Fruit fly (Drosophila melanogaster) whole organism, wandering third instar larva: ENCODE results near the gene Cdc14.

Experiments
- Abd-B ChIP-seq: fragments of >200 bp; optimal IDR thresholded peaks from 2 replicates; lab custom pipeline; 2017; ENCODE audit warnings: missing biosample characterization, missing genetic modification characterization
- CG32264 ChIP-seq: fragments of 200-800 bp; sonication (Bioruptor generic); optimal IDR thresholded peaks from 2 replicates; lab custom pipeline; 2016; ENCODE audit warnings: missing biosample characterization, missing genetic modification characterization
- CG9705 ChIP-seq: fragments of 200-800 bp; sonication (Bioruptor generic); optimal IDR thresholded peaks from 2 replicates; lab custom pipeline; 2018; ENCODE audit warnings: missing biosample characterization, mild to moderate bottlenecking, missing genetic modification characterization
- CrebA ChIP-seq: fragments of 200-800 bp; sonication (Bioruptor generic); optimal IDR thresholded peaks from 2 replicates; lab custom pipeline; 2016; ENCODE audit warnings: missing biosample characterization, mild to moderate bottlenecking, missing genetic modification characterization, borderline replicate concordance
- Dfd ChIP-seq: fragments of >200 bp; optimal IDR thresholded peaks from 2 replicates; lab custom pipeline; 2017; ENCODE audit warnings: missing biosample characterization, missing genetic modification characterization
- Dif ChIP-seq: fragments of 200-275, 200-300 bp; sonication (Bioruptor generic); optimal IDR thresholded peaks from 2 replicates; lab custom pipeline; 2018; ENCODE audit warnings: missing biosample characterization, missing genetic modification characterization; ENCODE audit not compliant: partially characterized antibody
- GATAd ChIP-seq: sonication (Bioruptor generic); optimal IDR thresholded peaks from 2 replicates; lab custom pipeline; 2016; ENCODE audit warnings: missing biosample characterization, missing genetic modification characterization
- HLH106 ChIP-seq: fragments of 200-800 bp; optimal IDR thresholded peaks from 3 replicates; lab custom pipeline; 2019; ENCODE audit warnings: missing biosample characterization, mild to moderate bottlenecking, missing genetic modification characterization, moderate library complexity
- Hnf4 ChIP-seq: fragments of 200-800 bp; sonication (Bioruptor generic); optimal IDR thresholded peaks from 2 replicates; lab custom pipeline; 2016; ENCODE audit warnings: missing biosample characterization, mild to moderate bottlenecking, missing genetic modification characterization
- Hr78 ChIP-seq: fragments of >200 bp; optimal IDR thresholded peaks from 2 replicates; lab custom pipeline; 2017; ENCODE audit warnings: missing biosample characterization, missing genetic modification characterization
- Hr83 ChIP-seq: fragments of 200-300 bp; sonication (Bioruptor generic); optimal IDR thresholded peaks from 2 replicates; lab custom pipeline; 2016; ENCODE audit warnings: missing biosample characterization, mild to moderate bottlenecking, missing genetic modification characterization, moderate library complexity; ENCODE audit not compliant: poor library complexity, severe bottlenecking
- Mio ChIP-seq: sonication (Bioruptor generic); optimal IDR thresholded peaks from 2 replicates; lab custom pipeline; 2016; ENCODE audit warnings: missing biosample characterization, missing genetic modification characterization
- Myc ChIP-seq: fragments of >200 bp; optimal IDR thresholded peaks from 2 replicates; lab custom pipeline; 2017
- OdsH ChIP-seq: fragments of 200-800 bp; sonication (Bioruptor generic); optimal IDR thresholded peaks from 2 replicates; lab custom pipeline; 2016; ENCODE audit warnings: missing biosample characterization, mild to moderate bottlenecking, missing genetic modification characterization
- Sp1 ChIP-seq: fragments of 200-800 bp; sonication (Bioruptor generic); optimal IDR thresholded peaks from 3 replicates; lab custom pipeline; 2019; ENCODE audit warnings: missing biosample characterization, mild to moderate bottlenecking, missing genetic modification characterization, moderate library complexity
- brk ChIP-seq: fragments of 200-800 bp; sonication (Bioruptor generic); optimal IDR thresholded peaks from 2 replicates; lab custom pipeline; 2016; ENCODE audit warnings: missing biosample characterization, mild to moderate bottlenecking, missing genetic modification characterization
- dl ChIP-seq, 2 experiments: fragments of 175-275, 200-275 bp in 1 of 2; fragments of 200-275 bp in 1 of 2; sonication (Bioruptor generic); optimal IDR thresholded peaks; lab custom pipeline; 2018; ENCODE audit warnings: mild to moderate bottlenecking in 2 of 2, missing biosample characterization in 2 of 2, missing genetic modification characterization in 2 of 2, moderate library complexity in 2 of 2; ENCODE audit not compliant: partially characterized antibody in 2 of 2, insufficient read depth in 1 of 2
- dmrt93B ChIP-seq: fragments of 200-800 bp; sonication (Bioruptor generic); optimal IDR thresholded peaks from 2 replicates; lab custom pipeline; 2018; ENCODE audit warnings: missing biosample characterization, mild to moderate bottlenecking, missing genetic modification characterization
- dsf ChIP-seq: sonication (Bioruptor generic); optimal IDR thresholded peaks from 2 replicates; lab custom pipeline; 2016; ENCODE audit warnings: missing biosample characterization, missing genetic modification characterization, borderline replicate concordance
- ey ChIP-seq: fragments of 200-800 bp; sonication (Bioruptor generic); optimal IDR thresholded peaks from 2 replicates; lab custom pipeline; 2016; ENCODE audit warnings: missing biosample characterization, missing genetic modification characterization
- foxo ChIP-seq, 2 experiments: fragments of 200-800 bp; sonication (Bioruptor generic); optimal IDR thresholded peaks; 2 replicates in 1 of 2; 3 replicates in 1 of 2; lab custom pipeline; 2016 to 2017; ENCODE audit warnings: missing biosample characterization in 2 of 2, missing genetic modification characterization in 2 of 2
- fru ChIP-seq: fragments of 200-800 bp; sonication (Bioruptor generic); optimal IDR thresholded peaks from 3 replicates; lab custom pipeline; 2016; ENCODE audit warnings: missing biosample characterization, mild to moderate bottlenecking, missing genetic modification characterization
- h ChIP-seq: fragments of 200-800 bp; sonication (Bioruptor generic); optimal IDR thresholded peaks from 3 replicates; lab custom pipeline; 2016; ENCODE audit warnings: missing biosample characterization, mild to moderate bottlenecking, missing genetic modification characterization
- jim ChIP-seq: fragments of 175-275, 200-325 bp; sonication (Bioruptor generic); optimal IDR thresholded peaks from 2 replicates; lab custom pipeline; 2016; ENCODE audit warnings: missing biosample characterization, mild to moderate bottlenecking, missing genetic modification characterization
- lola ChIP-seq: fragments of >200 bp; optimal IDR thresholded peaks from 2 replicates; lab custom pipeline; 2017; ENCODE audit warnings: missing biosample characterization, missing genetic modification characterization
- pan ChIP-seq: fragments of >200 bp; optimal IDR thresholded peaks from 2 replicates; lab custom pipeline; 2017
- psq ChIP-seq: fragments of 200-800 bp; sonication (Bioruptor generic); optimal IDR thresholded peaks from 3 replicates; lab custom pipeline; 2017; ENCODE audit warnings: missing biosample characterization, mild to moderate bottlenecking, missing genetic modification characterization, moderate library complexity
- rgr ChIP-seq: fragments of 200-800 bp; sonication (Bioruptor generic); optimal IDR thresholded peaks from 3 replicates; lab custom pipeline; 2016; ENCODE audit warnings: missing biosample characterization, mild to moderate bottlenecking, missing genetic modification characterization
- sage ChIP-seq: fragments of 200-800 bp; sonication (Bioruptor generic); optimal IDR thresholded peaks from 2 replicates; lab custom pipeline; 2016; ENCODE audit warnings: missing biosample characterization, mild to moderate bottlenecking, missing genetic modification characterization
- sv ChIP-seq: fragments of 200-800 bp; sonication (Bioruptor generic); optimal IDR thresholded peaks from 3 replicates; lab custom pipeline; 2016; ENCODE audit warnings: missing biosample characterization, missing genetic modification characterization
- tai ChIP-seq: sonication (Bioruptor generic); optimal IDR thresholded peaks from 2 replicates; lab custom pipeline; 2016; ENCODE audit warnings: missing biosample characterization, missing genetic modification characterization
- usp ChIP-seq: fragments of >200 bp; optimal IDR thresholded peaks from 2 replicates; lab custom pipeline; 2017; ENCODE audit warnings: missing biosample characterization, missing genetic modification characterization

Cdc14 gene

dm6 chr2L:7767328-7767727 is 43.2 kb downstream of the Cdc14 start, which contains the start of gene CG7191:
Gene CG7191 (plus strand): TSS chr2L:7767628.
- no peak for TF ChIP-seq Hr78 (GFP tag; lab: Kevin White, UChicago)
- TF ChIP-seq lola (GFP tag; lab: Kevin White, UChicago): no peak
- no peak for TF ChIP-seq ey (GFP tag; lab: Kevin White, UChicago)
- TF ChIP-seq Dif (GFP tag; lab: Kevin White, UChicago): no peak
- TF ChIP-seq sage: no peak
- no peak for TF ChIP-seq HLH106 (tag; lab: Kevin White, UChicago)
- no peak for TF ChIP-seq h
- no peak for TF ChIP-seq usp (GFP tag; lab: Kevin White, UChicago)
- TF ChIP-seq OdsH (GFP tag; lab: Kevin White, UChicago): no peak
- TF ChIP-seq tai: no peak
- TF ChIP-seq Hr83 (GFP tag; lab: Kevin White, UChicago): no peak
- no peak for TF ChIP-seq psq (GFP tag; lab: Kevin White, UChicago)
- TF ChIP-seq dl (GFP tag; optimal IDR thresholded peaks at IDR 0.05; lab: Kevin White, UChicago; ENCODE audit: insufficient read depth in 1 of 2, partially characterized antibody in 2 of 2): no peak
- TF ChIP-seq fru: no peak
- TF ChIP-seq CG32264 (GFP tag; lab: Kevin White, UChicago): no peak
- no peak for TF ChIP-seq Hnf4 (GFP tag; lab: Kevin White, UChicago)

dm6 chr2L:7756835-7757234 is 53.7 kb downstream of the Cdc14 start:
- TF ChIP-seq Dfd (GFP tag; lab: Kevin White, UChicago) (no peak), psq (GFP tag; lab: Kevin White, UChicago) (no peak), tai (no peak), Myc (lab: Kevin White, UChicago) (no peak), sv (GFP tag; lab: Kevin White, UChicago) (no peak), rgr (GFP tag; lab: Kevin White, UChicago) (no peak), lola (GFP tag; lab: Kevin White, UChicago) (no peak), fru (no peak), Hnf4 (GFP tag; lab: Kevin White, UChicago) (no peak), jim (GFP tag; lab: Kevin White, UChicago) (no peak), h (no peak)

dm6 chr2L:7754539-7754938 is 56.0 kb downstream of the Cdc14 start:
- no peak for TF ChIP-seq Abd-B
- TF ChIP-seq usp (GFP tag; lab: Kevin White, UChicago): no peak
- no peak for TF ChIP-seq CG32264 (GFP tag; lab: Kevin White, UChicago)
- no peak for TF ChIP-seq brk (GFP tag; lab: Kevin White, UChicago)
- TF ChIP-seq dsf: no peak

- no peak for TF ChIP-seq lola (GFP tag; lab: Kevin White, UChicago)
- TF ChIP-seq Abd-B: no peak
- no peak for TF ChIP-seq tai
- no peak for TF ChIP-seq ey (GFP tag; lab: Kevin White, UChicago)
- TF ChIP-seq dmrt93B (GFP tag; lab: Kevin White, UChicago): no peak
- no peak for TF ChIP-seq CrebA (GFP tag; lab: Kevin White, UChicago)
- no peak for TF ChIP-seq dsf
- no peak for TF ChIP-seq foxo (GFP tag; optimal IDR thresholded peaks at IDR 0.05; lab: Kevin White, UChicago)
- TF ChIP-seq Dfd (GFP tag; lab: Kevin White, UChicago): no peak
- no peak for TF ChIP-seq pan
- TF ChIP-seq Sp1 (GFP tag; lab: Kevin White, UChicago): no peak
- no peak for TF ChIP-seq CG32264 (GFP tag; lab: Kevin White, UChicago)
These were observed 56.6 kb downstream of the Cdc14 start, which contains the start of gene CG46025 for dm6 chr2L:7753874-7754273. Gene CG46025 (plus strand): TSS chr2L:7754174.

DNA sequence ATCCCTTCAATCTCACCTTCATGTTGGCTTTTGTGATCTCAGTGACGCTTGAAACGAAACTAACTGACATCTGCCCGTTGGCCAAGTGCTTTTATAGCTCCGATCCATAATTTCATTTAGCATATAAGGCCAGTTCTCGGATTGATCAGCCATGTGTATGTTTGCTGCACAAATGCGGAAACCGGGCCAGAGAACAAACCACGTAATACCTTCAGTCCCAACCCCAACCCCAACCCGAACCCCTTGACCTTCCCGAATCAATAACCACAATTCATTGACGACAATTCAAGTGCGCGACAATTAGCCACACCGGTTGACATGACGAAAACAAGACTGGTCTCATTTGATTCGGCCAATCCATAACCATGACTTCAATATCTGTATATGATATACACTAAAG is 57.4 kb downstream of the Cdc14 start, which contains the start of gene CG7203:
CG7203 (minus strand) TSS at position 101 of the 400 bp plus-strand sequence.
- TF ChIP-seq Hr78 (GFP tag; lab: Kevin White, UChicago) (no peak), HLH106 (tag; lab: Kevin White, UChicago) (no peak), Sp1 (GFP tag; lab: Kevin White, UChicago) (no peak), psq (GFP tag; lab: Kevin White, UChicago) (no peak), CG9705 (GFP tag; lab: Kevin White, UChicago) (no peak), sage (no peak), GATAd (GFP tag; lab: Kevin White, UChicago) (no peak), Dfd (GFP tag; lab: Kevin White, UChicago) (no peak), Mio (no peak), pan (no peak)
- TF ChIP-seq, all 38 proteins: peak for 0
